Fruit fly (Drosophila melanogaster) whole organism, prepupa: Measurements from ENCODE around the gene CG13901.

Experiments
- CG11294 ChIP-seq: fragments of 200-800 bp; sonication (Bioruptor generic); IDR thresholded peaks from 2 replicates; pipeline ENCODE4 v1.3.6; 2022; ENCODE audit warnings: missing biosample characterization, missing genetic modification characterization
- CG11762 ChIP-seq: fragments of 200-800 bp; sonication (Bioruptor generic); optimal IDR thresholded peaks from 3 replicates; lab custom pipeline; 2016; ENCODE audit warnings: missing biosample characterization, missing genetic modification characterization; ENCODE audit not compliant: insufficient read depth
- CG11902 ChIP-seq: fragments of 200-800 bp; sonication (Bioruptor generic); optimal IDR thresholded peaks from 3 replicates; lab custom pipeline; 2016; ENCODE audit warnings: missing biosample characterization, missing genetic modification characterization
- CG1621 ChIP-seq: fragments of 200-800 bp; sonication (Bioruptor generic); optimal IDR thresholded peaks from 3 replicates; lab custom pipeline; 2018; ENCODE audit warnings: missing biosample characterization, mild to moderate bottlenecking, missing genetic modification characterization
- CG16779 ChIP-seq: fragments of 200-800 bp; sonication (Bioruptor generic); optimal IDR thresholded peaks from 3 replicates; lab custom pipeline; 2017; ENCODE audit warnings: missing biosample characterization, mild to moderate bottlenecking, missing genetic modification characterization
- CG3032 ChIP-seq: fragments of 200-800 bp; optimal IDR thresholded peaks from 2 replicates; lab custom pipeline; 2019; ENCODE audit warnings: missing biosample characterization, mild to moderate bottlenecking, missing genetic modification characterization, moderate library complexity
- CG32006 ChIP-seq: fragments of 200-800 bp; sonication (Bioruptor generic); optimal IDR thresholded peaks from 3 replicates; lab custom pipeline; 2017; ENCODE audit warnings: missing biosample characterization, mild to moderate bottlenecking, missing genetic modification characterization
- CG34406 ChIP-seq: fragments of 200-800 bp; sonication (Bioruptor generic); optimal IDR thresholded peaks from 3 replicates; lab custom pipeline; 2016; ENCODE audit warnings: missing biosample characterization, missing genetic modification characterization
- CG3919 ChIP-seq: fragments of 200-800 bp; sonication (Bioruptor generic); optimal IDR thresholded peaks from 3 replicates; lab custom pipeline; 2016; ENCODE audit warnings: missing biosample characterization, missing genetic modification characterization
- CG4318 ChIP-seq: fragments of 200-800 bp; sonication (Bioruptor generic); optimal IDR thresholded peaks from 3 replicates; lab custom pipeline; 2017; ENCODE audit warnings: missing biosample characterization, mild to moderate bottlenecking, missing genetic modification characterization
- CG6276 ChIP-seq: fragments of 200-800 bp; sonication (Bioruptor generic); optimal IDR thresholded peaks from 2 replicates; lab custom pipeline; 2017; ENCODE audit warnings: missing biosample characterization, mild to moderate bottlenecking, missing genetic modification characterization
- CG6792 ChIP-seq: fragments of 200-800 bp; sonication (Bioruptor generic); optimal IDR thresholded peaks from 3 replicates; lab custom pipeline; 2016; ENCODE audit warnings: missing biosample characterization, missing genetic modification characterization
- CG6808 ChIP-seq: fragments of 200-800 bp; sonication (Bioruptor generic); optimal IDR thresholded peaks from 3 replicates; lab custom pipeline; 2017; ENCODE audit warnings: missing biosample characterization, missing genetic modification characterization, mild to moderate bottlenecking, moderate library complexity, missing genetic modification reagents
- CG7368 ChIP-seq: fragments of 200-800 bp; sonication (Bioruptor generic); optimal IDR thresholded peaks from 3 replicates; lab custom pipeline; 2016; ENCODE audit warnings: missing biosample characterization, missing genetic modification characterization
- CG8119 ChIP-seq: fragments of 200-800 bp; sonication (Bioruptor generic); IDR thresholded peaks from 3 replicates; pipeline ENCODE4 v1.3.6; 2022; ENCODE audit warnings: missing biosample characterization, missing genetic modification characterization
- CG8319 ChIP-seq: fragments of 200-800 bp; sonication (Bioruptor generic); optimal IDR thresholded peaks from 3 replicates; lab custom pipeline; 2016; ENCODE audit warnings: missing biosample characterization, missing genetic modification characterization
- CG8632 ChIP-seq: fragments of 200-800 bp; sonication (Bioruptor generic); optimal IDR thresholded peaks from 3 replicates; lab custom pipeline; 2016; ENCODE audit warnings: missing biosample characterization, missing genetic modification characterization
- CG9139 ChIP-seq: fragments of 200-800 bp; sonication (Bioruptor generic); optimal IDR thresholded peaks from 3 replicates; lab custom pipeline; 2017; ENCODE audit warnings: missing biosample characterization, mild to moderate bottlenecking, missing genetic modification characterization
- Eip78C ChIP-seq: fragments of 200-800 bp; sonication (Bioruptor generic); peaks from one replicate; lab custom pipeline; 2016; ENCODE audit warnings: missing biosample characterization, missing genetic modification characterization
- Eip93F ChIP-seq: fragments of 200-800 bp; sonication (Bioruptor generic); optimal IDR thresholded peaks from 2 replicates; lab custom pipeline; 2016; ENCODE audit warnings: missing biosample characterization, mild to moderate bottlenecking, missing genetic modification characterization
- Ets21C ChIP-seq: fragments of 200-800 bp; sonication (Bioruptor generic); optimal IDR thresholded peaks from 3 replicates; lab custom pipeline; 2016; ENCODE audit warnings: missing biosample characterization, missing genetic modification characterization
- Ets96B ChIP-seq: fragments of 200-800 bp; optimal IDR thresholded peaks from 2 replicates; lab custom pipeline; 2019; ENCODE audit warnings: missing biosample characterization, mild to moderate bottlenecking, missing genetic modification characterization, moderate library complexity
- Gug ChIP-seq: fragments of 200-800 bp; sonication (Bioruptor generic); IDR thresholded peaks from 2 replicates; pipeline ENCODE4 v1.3.6; 2022; ENCODE audit warnings: missing biosample characterization, missing genetic modification characterization
- Hr38 ChIP-seq: sonication (Bioruptor generic); optimal IDR thresholded peaks from 2 replicates; lab custom pipeline; 2016; ENCODE audit warnings: missing biosample characterization, missing genetic modification characterization
- Hr39 ChIP-seq: fragments of 200-800 bp; sonication (Bioruptor generic); optimal IDR thresholded peaks from 2 replicates; lab custom pipeline; 2016; ENCODE audit warnings: missing biosample characterization, missing genetic modification characterization
- Met ChIP-seq: fragments of 200-800 bp; sonication (Bioruptor generic); optimal IDR thresholded peaks from 3 replicates; lab custom pipeline; 2016; ENCODE audit warnings: missing biosample characterization, missing genetic modification characterization
- OdsH ChIP-seq: fragments of 200-800 bp; sonication (Bioruptor generic); optimal IDR thresholded peaks from 3 replicates; lab custom pipeline; 2016; ENCODE audit warnings: missing biosample characterization, missing genetic modification characterization
- Sox102F ChIP-seq: fragments of 200-800 bp; sonication (Bioruptor generic); optimal IDR thresholded peaks from 2 replicates; lab custom pipeline; 2016; ENCODE audit warnings: missing biosample characterization, mild to moderate bottlenecking, missing genetic modification characterization
- Sox14 ChIP-seq: fragments of 200-800 bp; sonication (Bioruptor generic); optimal IDR thresholded peaks from 3 replicates; lab custom pipeline; 2016; ENCODE audit warnings: missing biosample characterization, missing genetic modification characterization
- Sox15 ChIP-seq: fragments of 200-800 bp; sonication (Bioruptor generic); optimal IDR thresholded peaks from 3 replicates; lab custom pipeline; 2016; ENCODE audit warnings: missing biosample characterization, missing genetic modification characterization
- achi ChIP-seq: fragments of 200-800 bp; sonication (Bioruptor generic); optimal IDR thresholded peaks from 3 replicates; lab custom pipeline; 2016; ENCODE audit warnings: missing biosample characterization, missing genetic modification characterization
- acj6 ChIP-seq: fragments of 200-800 bp; sonication (Bioruptor generic); optimal IDR thresholded peaks from 3 replicates; lab custom pipeline; 2016; ENCODE audit warnings: missing biosample characterization, missing genetic modification characterization
- dac ChIP-seq: fragments of 200-800 bp; sonication (Bioruptor generic); optimal IDR thresholded peaks from 2 replicates; lab custom pipeline; 2017; ENCODE audit warnings: missing biosample characterization, mild to moderate bottlenecking, missing genetic modification characterization
- dsx ChIP-seq: fragments of 200-800 bp; optimal IDR thresholded peaks from 3 replicates; lab custom pipeline; 2019; ENCODE audit warnings: missing biosample characterization, mild to moderate bottlenecking, missing genetic modification characterization, moderate library complexity; ENCODE audit not compliant: poor library complexity, severe bottlenecking
- eg ChIP-seq: fragments of 200-800 bp; sonication (Bioruptor generic); IDR thresholded peaks from 3 replicates; pipeline ENCODE4 v1.3.6; 2022; ENCODE audit warnings: missing biosample characterization, missing genetic modification characterization
- esn ChIP-seq: fragments of 200-800 bp; sonication (Bioruptor generic); optimal IDR thresholded peaks from 2 replicates; lab custom pipeline; 2016; ENCODE audit warnings: missing biosample characterization, mild to moderate bottlenecking, missing genetic modification characterization, moderate library complexity
- fd85E ChIP-seq: fragments of 200-800 bp; sonication (Bioruptor generic); optimal IDR thresholded peaks from 3 replicates; lab custom pipeline; 2016; ENCODE audit warnings: missing biosample characterization, missing genetic modification characterization
- fkh ChIP-seq: fragments of 200-800 bp; sonication (Bioruptor generic); optimal IDR thresholded peaks from 3 replicates; lab custom pipeline; 2017; ENCODE audit warnings: missing biosample characterization, mild to moderate bottlenecking, missing genetic modification characterization, moderate library complexity
- lz ChIP-seq: fragments of 200-800 bp; sonication (Bioruptor generic); optimal IDR thresholded peaks from 3 replicates; lab custom pipeline; 2016; ENCODE audit warnings: missing biosample characterization, missing genetic modification characterization
- net ChIP-seq: fragments of 200-800 bp; sonication (Bioruptor generic); optimal IDR thresholded peaks from 3 replicates; lab custom pipeline; 2016; ENCODE audit warnings: missing biosample characterization, missing genetic modification characterization
- pdm3 ChIP-seq: fragments of 200-800 bp; sonication (Bioruptor generic); optimal IDR thresholded peaks from 3 replicates; lab custom pipeline; 2016; ENCODE audit warnings: missing biosample characterization, missing genetic modification characterization
- salr ChIP-seq, 2 experiments: fragments of 200-800 bp; sonication (Bioruptor generic); optimal IDR thresholded peaks; 3 replicates each; lab custom pipeline; 2016 to 2018; ENCODE audit warnings: missing biosample characterization in 2 of 2, missing genetic modification characterization in 2 of 2, mild to moderate bottlenecking in 1 of 2
- ss ChIP-seq, 2 experiments: fragments of 200-800 bp; sonication (Bioruptor generic); optimal IDR thresholded peaks; 2 replicates in 1 of 2; 3 replicates in 1 of 2; lab custom pipeline; 2017 to 2018; ENCODE audit warnings: mild to moderate bottlenecking in 2 of 2, missing biosample characterization in 2 of 2, missing genetic modification characterization in 2 of 2, moderate library complexity in 1 of 2
- svp ChIP-seq: fragments of 200-800 bp; sonication (Bioruptor generic); peaks from one replicate; lab custom pipeline; 2016; ENCODE audit warnings: missing biosample characterization, missing genetic modification characterization
- topi ChIP-seq: fragments of 200-800 bp; sonication (Bioruptor generic); optimal IDR thresholded peaks from 3 replicates; lab custom pipeline; 2016; ENCODE audit warnings: missing biosample characterization, missing genetic modification characterization
- vri ChIP-seq: fragments of 200-800 bp; sonication (Bioruptor generic); optimal IDR thresholded peaks from 3 replicates; lab custom pipeline; 2016; ENCODE audit warnings: missing biosample characterization, mild to moderate bottlenecking, missing genetic modification characterization

Gene CG13901

dm6 chr3L:801860-802462 is 35.7 kb downstream of the CG13901 start (continued):
- TF ChIP-seq Hr38 (GFP tag; lab: Kevin White, UChicago) (no peak), dsx (GFP tag; lab: Kevin White, UChicago) (no peak), eg (GFP tag; lab: Robert Waterston, UW) (peak; percentile 83), achi (GFP tag; lab: Kevin White, UChicago) (peak; percentile 74), Sox14 (GFP tag; lab: Kevin White, UChicago) (peak; percentile 82), pdm3 (GFP tag; lab: Kevin White, UChicago) (peak; percentile 70), Ets21C (GFP tag; lab: Kevin White, UChicago) (peak; percentile 71), ss (GFP tag; optimal IDR thresholded peaks at IDR 0.05; lab: Kevin White, UChicago) (peak; percentile 48 to 97), CG3032 (tag; lab: Kevin White, UChicago) (peak; percentile 67), svp (GFP tag; lab: Kevin White, UChicago) (peak; percentile 63), CG32006 (peak; percentile 72), CG16779 (tag; lab: Kevin White, UChicago) (peak; percentile 13), CG8119 (GFP tag; lab: Robert Waterston, UW) (peak; percentile 72), esn (peak; percentile 79), vri (GFP tag; lab: Kevin White, UChicago) (peak; percentile 61), lz (GFP tag; lab: Kevin White, UChicago) (peak; percentile 83), dac (peak; percentile 10), Gug (GFP tag; lab: Robert Waterston, UW) (peak; percentile 41), fkh (GFP tag; lab: Kevin White, UChicago) (no peak)

dm6 chr3L:799837-800513 is 37.6 kb downstream of the CG13901 start:
- TF ChIP-seq fd85E (GFP tag; lab: Kevin White, UChicago) (no peak), CG34406 (peak; percentile 42), Eip78C (GFP tag; lab: Kevin White, UChicago) (peak; percentile 86), net (peak; percentile 34), Hr39 (GFP tag; lab: Kevin White, UChicago) (peak; percentile 71), eg (GFP tag; lab: Robert Waterston, UW) (peak; percentile 56; the same call in 1 of the 3 replicates), dac (no peak), lz (GFP tag; lab: Kevin White, UChicago) (peak; percentile 70), CG11294 (GFP tag; lab: Robert Waterston, UW) (peak; percentile 42; the same call in 1 of the 2 replicates), CG8632 (peak; percentile 24), acj6 (GFP tag; lab: Kevin White, UChicago) (peak; percentile 47), Sox14 (GFP tag; lab: Kevin White, UChicago) (peak; percentile 64), CG6276 (GFP tag; lab: Kevin White, UChicago) (peak; percentile 27), OdsH (peak; percentile 58), Ets21C (GFP tag; lab: Kevin White, UChicago) (peak; percentile 57), CG11762 (GFP tag; lab: Kevin White, UChicago) (peak; percentile 5), CG4318 (GFP tag; lab: Kevin White, UChicago) (peak; percentile 16), dsx (GFP tag; lab: Kevin White, UChicago) (peak; percentile 40), CG6792 (GFP tag; lab: Kevin White, UChicago) (peak; percentile 65), CG3919 (peak; percentile 78), Met (peak; percentile 72), CG8319 (GFP tag; lab: Kevin White, UChicago) (peak; percentile 46), CG7368 (GFP tag; lab: Kevin White, UChicago) (peak; percentile 54), CG9139 (GFP tag; lab: Kevin White, UChicago) (no peak), svp (GFP tag; lab: Kevin White, UChicago) (peak; percentile 92), vri (GFP tag; lab: Kevin White, UChicago) (peak; percentile 38), CG11902 (peak; percentile 43), Hr38 (GFP tag; lab: Kevin White, UChicago) (no peak), salr (GFP tag; optimal IDR thresholded peaks at IDR 0.05; lab: Kevin White, UChicago) (peak in 1 of 2 experiments; percentile 57), Ets96B (tag; lab: Kevin White, UChicago) (peak; percentile 60), achi (GFP tag; lab: Kevin White, UChicago) (peak; percentile 70), Sox15 (GFP tag; lab: Kevin White, UChicago) (no peak), topi (peak; percentile 77), Eip93F (peak; percentile 6), CG8119 (GFP tag; lab: Robert Waterston, UW) (peak; percentile 55), CG16779 (tag; lab: Kevin White, UChicago) (no peak), CG1621 (no peak), CG6808 (GFP tag; lab: Kevin White, UChicago) (peak; percentile 40), Sox102F (peak; percentile 75)
